Worm (Caenorhabditis elegans) whole organism, L4/young adult: Measurements from ENCODE around the gene M153.3.

Source experiments
- W03F9.2 ChIP-seq: fragments of 150-350 bp; optimal IDR thresholded peaks from 2 replicates; lab custom pipeline; 2014; ENCODE audit warnings: missing biosample characterization, missing genetic modification characterization
- dao-5 ChIP-seq: sonication (generic microtip); optimal IDR thresholded peaks from 2 replicates; lab custom pipeline; 2016; ENCODE audit warnings: missing genotype, missing genetic modification characterization, moderate library complexity, missing compliant biosample characterization
- him-1 ChIP-seq: sonication (generic microtip); optimal IDR thresholded peaks from 2 replicates; lab custom pipeline; 2016; ENCODE audit warnings: missing genotype, missing genetic modification reagents, missing genetic modification characterization, missing compliant biosample characterization

M153.3 gene

DNA sequence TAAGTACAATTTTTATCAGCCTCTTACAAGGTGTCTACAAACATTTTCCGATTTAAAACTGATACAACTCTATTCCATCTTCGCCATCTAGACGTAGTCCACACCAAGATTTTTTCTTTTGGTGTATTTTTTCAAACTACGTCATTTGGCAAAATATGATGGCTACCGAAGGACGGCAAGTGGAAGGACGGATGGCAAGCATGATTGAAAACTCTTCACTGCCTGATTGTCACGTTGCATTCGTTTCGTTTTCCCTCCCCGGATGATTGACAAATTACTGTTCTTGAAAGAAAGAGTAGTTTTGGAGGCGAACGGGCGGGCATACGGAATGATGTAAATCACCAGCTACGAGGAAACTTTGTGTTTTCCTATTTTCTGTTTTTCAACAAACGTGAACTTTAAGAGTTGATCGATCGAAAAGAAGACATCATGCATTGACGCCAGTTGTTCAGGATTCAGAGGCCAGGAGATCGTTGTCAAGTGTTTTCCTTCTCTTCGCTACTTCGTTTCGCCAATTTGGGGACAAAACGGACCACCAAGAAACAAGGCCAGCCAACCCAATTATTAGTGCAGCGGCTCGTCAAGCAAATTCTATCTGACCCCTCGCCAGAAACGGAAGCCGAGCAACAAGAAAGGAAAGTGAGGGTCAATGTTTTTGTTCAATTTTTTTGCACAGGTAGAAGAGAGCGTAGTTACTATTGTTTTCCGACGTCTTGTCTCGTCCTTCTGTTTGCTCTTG, 35.9 kb downstream of the M153.3 start:
- TF ChIP-seq dao-5 = no peak
- no peak for TF ChIP-seq him-1
- no peak for TF ChIP-seq W03F9.2 (tag; lab: Kevin White, UChicago)

- TF ChIP-seq dao-5 (no peak), W03F9.2 (tag; lab: Kevin White, UChicago) (no peak), him-1 (no peak)
Measured at ce11 chrX:12179090-12179488, 36.4 kb downstream of the M153.3 start.

DNA sequence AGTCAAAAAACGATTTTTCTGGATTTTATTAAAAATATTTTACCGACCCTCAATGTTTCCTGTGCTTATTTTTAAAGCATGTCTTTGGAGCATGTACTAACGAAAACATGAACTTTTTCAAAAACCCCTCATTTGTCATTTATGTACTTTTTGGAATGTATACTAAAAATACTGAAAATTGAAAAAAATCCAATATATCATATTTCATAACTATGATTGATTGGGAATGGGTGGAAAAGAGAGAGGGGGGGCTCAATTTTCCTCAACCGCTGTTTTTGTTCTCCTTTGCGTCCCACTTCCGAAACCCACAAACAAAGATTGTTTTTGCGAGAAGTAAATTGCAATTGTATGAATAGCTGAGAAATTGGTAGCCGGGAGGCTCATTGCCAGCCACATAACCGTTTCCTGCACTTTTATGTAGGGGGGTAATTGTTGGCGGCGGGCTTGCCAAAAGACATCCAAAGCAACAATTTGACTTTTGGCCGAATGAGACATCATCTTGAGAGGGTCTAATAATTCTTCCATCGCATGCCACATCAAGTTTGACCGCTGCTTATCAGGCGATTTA, 37.2 kb downstream of the M153.3 start:
- no peak for TF ChIP-seq dao-5
- no peak for TF ChIP-seq him-1
- TF ChIP-seq W03F9.2 (tag; lab: Kevin White, UChicago) = no peak

ce11 chrX:12180681-12181080, 38.0 kb downstream of the M153.3 start:
- no peak for TF ChIP-seq W03F9.2 (tag; lab: Kevin White, UChicago)
- TF ChIP-seq him-1 = no peak
- TF ChIP-seq dao-5 = no peak

DNA sequence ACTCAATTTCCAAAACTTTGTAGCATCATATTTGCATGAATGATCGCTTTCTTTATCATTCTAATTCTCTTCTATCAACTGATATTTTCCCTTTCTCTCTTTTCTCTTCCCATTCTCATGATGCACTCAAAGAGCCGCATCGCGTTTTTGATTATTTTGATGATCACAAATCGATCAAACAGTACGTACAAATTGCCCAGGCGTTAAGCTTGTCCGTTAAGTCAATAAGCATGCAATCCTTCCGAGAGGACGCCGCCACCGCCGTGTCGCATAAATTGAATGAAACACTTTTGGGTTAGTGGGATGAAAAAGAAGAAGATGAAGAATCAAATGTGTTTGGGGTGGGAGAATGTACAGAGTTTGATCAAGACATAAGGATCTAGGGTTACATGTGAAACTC, 38.9 kb downstream of the M153.3 start:
- TF ChIP-seq dao-5 = no peak
- TF ChIP-seq W03F9.2 (tag; lab: Kevin White, UChicago) = no peak
- no peak for TF ChIP-seq him-1

- no peak for TF ChIP-seq dao-5
- TF ChIP-seq W03F9.2 (tag; lab: Kevin White, UChicago) = no peak
- no peak for TF ChIP-seq him-1
Measured at ce11 chrX:12182684-12183477, 40.2 kb downstream of the M153.3 start.

DNA sequence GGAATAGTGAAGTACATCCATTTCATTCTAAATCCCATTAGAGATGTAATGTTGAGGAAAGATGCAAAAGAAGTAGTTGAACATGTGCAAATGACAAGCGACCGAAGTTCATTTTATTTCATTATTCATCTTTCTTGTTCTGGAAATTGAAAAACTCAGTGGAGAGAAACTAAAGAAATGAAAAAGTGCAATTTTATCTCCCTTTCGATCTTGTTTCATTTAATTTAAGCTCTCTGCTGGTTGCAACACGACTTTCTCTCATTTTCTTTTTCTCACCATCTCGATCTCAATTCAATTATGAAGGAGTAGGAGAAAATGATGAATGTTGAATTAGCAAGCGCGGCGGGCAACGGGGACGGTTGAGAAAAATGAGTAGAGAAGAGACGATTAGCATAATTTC, 41.7 kb downstream of the M153.3 start:
- TF ChIP-seq W03F9.2 (tag; lab: Kevin White, UChicago) = no peak
- no peak for TF ChIP-seq dao-5
- TF ChIP-seq him-1 = no peak

ce11 chrX:12185847-12186559, 43.3 kb downstream of the M153.3 start:
- no peak for TF ChIP-seq him-1
- no peak for TF ChIP-seq dao-5
- TF ChIP-seq W03F9.2 (tag; lab: Kevin White, UChicago) = no peak

DNA sequence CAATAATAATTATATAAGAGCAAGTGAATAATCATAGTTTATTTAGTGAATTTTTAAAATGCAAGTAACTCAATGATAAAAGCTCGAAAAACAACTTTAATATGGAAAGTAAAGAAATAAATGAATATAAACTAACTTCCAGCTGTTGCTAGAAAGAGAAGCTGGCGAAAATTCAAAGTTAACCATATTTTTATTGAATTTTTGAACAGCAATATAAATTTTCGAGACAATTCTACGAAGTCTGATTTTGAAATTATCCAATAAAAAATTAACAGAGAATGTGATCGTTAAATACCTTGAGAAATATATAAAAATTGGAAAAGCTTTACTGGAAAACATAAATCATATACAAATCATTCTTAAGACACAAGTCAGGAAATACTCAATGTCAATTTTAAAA, 43.9 kb downstream of the M153.3 start:
- TF ChIP-seq W03F9.2 (tag; lab: Kevin White, UChicago) (no peak), dao-5 (no peak), him-1 (no peak)

ce11 chrX:12188280-12189071, 45.8 kb downstream of the M153.3 start:
- TF ChIP-seq him-1 = no peak
- no peak for TF ChIP-seq W03F9.2 (tag; lab: Kevin White, UChicago)
- no peak for TF ChIP-seq dao-5
